Worm (Caenorhabditis elegans): Measurements from ENCODE around the gene folt-1.

ce11 chrV:11180951-11181350, 39.7 kb downstream of the folt-1 start:
- no peak for TF ChIP-seq unc-62 (GFP tag; optimal IDR thresholded peaks at IDR 0.05)
- no peak for TF ChIP-seq nhr-76 (tag; optimal IDR thresholded peaks at IDR 0.05)
- TF ChIP-seq fkh-10 (GFP tag; optimal IDR thresholded peaks at IDR 0.05): no peak
- no peak for TF ChIP-seq nhr-237 (tag; optimal IDR thresholded peaks at IDR 0.05)
- no peak for TF ChIP-seq skn-1 (tag; optimal IDR thresholded peaks at IDR 0.05)
- no peak for TF ChIP-seq nhr-12 (tag; optimal IDR thresholded peaks at IDR 0.05)
- no peak for TF ChIP-seq snpc-4 (tag; optimal IDR thresholded peaks at IDR 0.05)
- no peak for TF ChIP-seq zag-1 (tag; optimal IDR thresholded peaks at IDR 0.05)
- no peak for TF ChIP-seq egl-27 (tag; optimal IDR thresholded peaks at IDR 0.05)
- no peak for TF ChIP-seq ztf-11 (tag; optimal IDR thresholded peaks at IDR 0.05)
- no peak for TF ChIP-seq ZK546.5 (tag; optimal IDR thresholded peaks at IDR 0.05)
- TF ChIP-seq nhr-23 (tag; optimal IDR thresholded peaks at IDR 0.05): no peak
- no peak for TF ChIP-seq lin-39 (tag; optimal IDR thresholded peaks at IDR 0.05)
